Worm (Caenorhabditis elegans) whole organism, L3 larva: ENCODE results near the gene R09E10.2.

ENCODE experiments used
- ZK546.5 ChIP-seq: sonication (generic microtip); optimal IDR thresholded peaks from 2 replicates; lab custom pipeline; 2017; ENCODE audit warnings: missing biosample characterization, missing genetic modification characterization
- elt-3 ChIP-seq, 3 experiments: fragments of 150-350 bp in 1 of 3; sonication (generic microtip) in 2 of 3; optimal IDR thresholded peaks; 2 replicates in 2 of 3; 4 replicates in 1 of 3; lab custom pipeline; 2014 to 2017; ENCODE audit warnings: missing biosample characterization in 3 of 3, missing genetic modification characterization in 3 of 3
- fkh-10 ChIP-seq: sonication (generic microtip); optimal IDR thresholded peaks from 2 replicates; lab custom pipeline; 2017; ENCODE audit warnings: missing biosample characterization, missing genetic modification reagents, missing genetic modification characterization
- nhr-77 ChIP-seq: fragments of 150-350 bp; optimal IDR thresholded peaks from 2 replicates; lab custom pipeline; 2014; ENCODE audit warnings: missing biosample characterization, missing genetic modification characterization

DNA sequence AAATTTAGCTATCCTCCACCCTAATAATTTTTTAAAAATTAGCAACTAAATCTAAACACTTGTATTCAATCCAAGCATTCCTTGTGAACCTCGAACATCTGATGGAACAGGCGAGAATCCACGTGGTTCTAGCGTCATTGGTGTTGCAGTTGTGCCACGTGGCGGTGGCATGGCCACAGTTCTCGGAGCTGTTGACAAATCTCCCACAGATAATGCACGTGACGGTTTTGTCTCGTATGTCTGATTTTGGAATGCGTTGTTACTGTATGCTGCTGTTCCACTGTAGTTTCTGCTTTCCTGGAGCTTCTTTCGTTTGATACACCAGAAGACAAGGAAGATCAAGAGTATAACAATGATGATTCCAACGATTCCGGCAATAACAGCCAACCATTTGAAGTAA is 22.1 kb downstream of the R09E10.2 start:
- TF ChIP-seq elt-3 (tag; optimal IDR thresholded peaks at IDR 0.05; lab: Kevin White, UChicago) (no peak), ZK546.5 (tag; lab: Kevin White, UChicago) (no peak), nhr-77 (tag; lab: Kevin White, UChicago) (no peak), fkh-10 (no peak)
